Fruit fly (Drosophila melanogaster) whole organism, embryonic: ENCODE results near the gene CG16772.

Experiments used
- ac ChIP-seq: fragments of 200-800 bp; sonication (Bioruptor generic); optimal IDR thresholded peaks from 3 replicates; lab custom pipeline; 2017; ENCODE audit warnings: missing biosample characterization, mild to moderate bottlenecking, missing genetic modification characterization
- cg ChIP-seq: fragments of 200-800 bp; sonication (Bioruptor generic); optimal IDR thresholded peaks from 3 replicates; lab custom pipeline; 2019; ENCODE audit warnings: missing biosample characterization, mild to moderate bottlenecking, missing genetic modification characterization, moderate library complexity
- shn ChIP-seq: fragments of 200-800 bp; sonication (Bioruptor generic); optimal IDR thresholded peaks from 3 replicates; lab custom pipeline; 2016; ENCODE audit warnings: missing biosample characterization, missing genetic modification characterization

- TF ChIP-seq cg (GFP tag; lab: Kevin White, UChicago) (no peak), ac (GFP tag; lab: Kevin White, UChicago) (no peak), shn (GFP tag; lab: Kevin White, UChicago) (no peak)
Observed at dm6 chr2L:19952221-19952620, 10.3 kb upstream of the CG16772 start.
